Worm (Caenorhabditis elegans) whole organism, midembryonic: ENCODE measurements around the gene F14D7.18.

Experiments
- T22C8.4 ChIP-seq: fragments of 200-800 bp; sonication (Bioruptor generic); IDR thresholded peaks from 2 replicates; pipeline ENCODE4 v1.3.6; 2022; ENCODE audit warnings: missing genetic modification characterization, missing compliant biosample characterization
- cog-1 ChIP-seq: sonication (generic microtip); optimal IDR thresholded peaks from 2 replicates; lab custom pipeline; 2016; ENCODE audit warnings: missing genetic modification characterization, missing compliant biosample characterization
- flt-1 ChIP-seq: fragments of 200-800 bp; sonication (Bioruptor generic); IDR thresholded peaks from 2 replicates; pipeline ENCODE4 v1.3.6; 2022; ENCODE audit warnings: missing genetic modification characterization, missing compliant biosample characterization
- klf-2 ChIP-seq: fragments of 200-800 bp; sonication (Bioruptor generic); conservative IDR thresholded peaks from 2 replicates; pipeline ENCODE4 v1.3.6; 2022; ENCODE audit warnings: missing genetic modification reagents, missing genetic modification characterization, missing compliant biosample characterization
- ref-1 ChIP-seq: fragments of 200-800 bp; sonication (Bioruptor generic); conservative IDR thresholded peaks from 2 replicates; pipeline ENCODE4 v1.3.6; 2022; ENCODE audit warnings: missing genetic modification reagents, missing genetic modification characterization, missing compliant biosample characterization

DNA sequence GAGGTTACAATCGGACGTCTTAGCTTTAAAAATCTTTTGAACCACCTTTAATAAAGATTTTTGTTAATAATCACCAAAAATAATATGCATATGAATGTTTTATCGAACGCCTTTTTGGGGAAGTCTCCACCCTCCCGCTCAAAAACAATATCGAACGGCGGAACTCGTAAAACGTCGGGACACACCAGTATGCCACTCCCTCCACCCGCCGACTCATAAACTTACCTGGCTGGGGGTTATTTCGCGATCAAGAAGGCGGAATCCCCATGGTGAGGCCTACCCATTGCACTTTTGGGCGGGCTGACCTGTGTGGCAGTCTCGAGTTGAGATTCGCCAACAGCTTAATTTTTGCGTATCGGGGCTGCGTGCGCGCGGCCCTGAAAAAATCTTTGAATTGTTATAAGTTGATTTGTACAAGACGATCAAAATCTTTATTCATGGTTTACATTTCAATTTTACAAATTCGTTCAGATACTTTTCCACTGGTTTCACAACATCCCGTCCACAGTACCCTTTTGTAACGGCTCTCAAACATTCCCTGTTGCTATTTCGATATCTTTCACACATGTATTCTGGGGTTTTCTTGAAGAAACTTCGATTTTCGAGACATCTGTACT is 23.1 kb downstream of the F14D7.18 start:
- no peak for TF ChIP-seq klf-2
- TF ChIP-seq cog-1 (tag; lab: Kevin White, UChicago), result no peak
- no peak for TF ChIP-seq T22C8.4
- TF ChIP-seq flt-1 (GFP tag; lab: Robert Waterston, UW), result no peak
- no peak for TF ChIP-seq ref-1 (GFP tag; lab: Robert Waterston, UW)
